Worm (Caenorhabditis elegans) whole organism, late embryonic: ENCODE measurements around the gene msp-77.

ENCODE experiments used
- ceh-30 ChIP-seq: fragments of 150-350 bp; optimal IDR thresholded peaks from 2 replicates; lab custom pipeline; 2014; ENCODE audit warnings: missing biosample characterization, missing genetic modification characterization
- fkh-6 ChIP-seq: sonication (generic microtip); optimal IDR thresholded peaks from 2 replicates; lab custom pipeline; 2016; ENCODE audit warnings: missing genetic modification characterization, missing compliant biosample characterization
- lin-11 ChIP-seq: fragments of 200-800 bp; sonication (Bioruptor generic); optimal IDR thresholded peaks from 2 replicates; lab custom pipeline; 2018; ENCODE audit warnings: mild to moderate bottlenecking, missing genetic modification characterization, missing compliant biosample characterization
- pax-1 ChIP-seq: fragments of 150-350 bp; optimal IDR thresholded peaks from 2 replicates; lab custom pipeline; 2014; ENCODE audit warnings: missing biosample characterization, missing genetic modification characterization

ce11 chrIV:9849624-9850023, 44.8 kb upstream of the msp-77 start, which contains the start of gene K07F5.8:
- TF ChIP-seq lin-11, result no peak
- TF ChIP-seq fkh-6, result no peak
- no peak for TF ChIP-seq ceh-30 (tag; lab: Kevin White, UChicago)
- TF ChIP-seq pax-1 (tag; lab: Kevin White, UChicago), result no peak
